Fruit fly (Drosophila melanogaster): ENCODE results near the gene CG5149.

DNA sequence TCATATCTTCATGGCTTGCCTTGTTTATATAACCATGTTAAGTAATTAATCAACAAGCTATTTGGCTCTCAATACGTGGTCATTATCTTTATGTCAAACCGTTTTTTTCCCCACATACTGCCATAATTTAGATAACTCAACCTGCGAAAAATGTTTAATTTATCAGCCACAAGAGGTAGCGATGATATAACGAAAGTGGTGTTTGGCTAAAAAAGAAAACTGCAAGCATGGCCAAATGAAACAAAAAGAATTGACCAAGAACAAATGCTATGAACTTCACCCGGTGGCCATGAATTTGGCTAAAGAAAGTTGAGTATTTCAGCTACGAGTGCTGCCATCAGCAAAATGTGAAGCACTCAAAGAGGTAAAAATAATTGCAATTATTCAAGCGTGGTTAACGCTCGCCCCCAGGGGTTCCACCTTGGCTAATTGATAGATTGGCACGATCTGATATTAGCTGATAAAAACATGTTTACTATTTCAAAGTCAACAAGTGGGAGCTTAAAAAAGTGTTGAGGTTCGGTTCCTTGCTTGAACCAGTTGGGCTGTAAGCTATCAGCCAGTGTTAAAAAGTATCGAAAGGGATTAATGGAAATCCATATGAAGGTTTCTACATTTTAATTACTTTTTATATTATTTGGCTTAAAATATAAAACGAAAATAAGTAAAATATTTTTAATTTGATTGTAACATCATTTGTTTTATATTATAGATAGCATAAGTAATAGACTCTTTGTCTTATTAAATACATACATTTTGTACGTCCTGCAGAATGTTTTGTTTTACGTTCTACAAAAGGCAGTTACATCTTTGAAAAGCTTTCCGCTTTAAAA is 48.7 kb upstream of the CG5149 start:
- TF ChIP-seq EcR (GFP tag; optimal IDR thresholded peaks at IDR 0.05) (no peak), psq (optimal IDR thresholded peaks at IDR 0.05) (no peak), usp (GFP tag; optimal IDR thresholded peaks at IDR 0.05) (no peak)

All from whole organism.